Worm (Caenorhabditis elegans) whole organism, L2 larva: ENCODE data around the gene samt-1.
"Not testable (repeated sequence)": the region's sequence is repeated elsewhere in the genome, so short reads cannot be mapped to it uniquely, and the experiment has no call there.

Source experiments
- C34F6.9 ChIP-seq: fragments of 150-350 bp; optimal IDR thresholded peaks from 2 replicates; lab custom pipeline; 2014; ENCODE audit warnings: missing biosample characterization, missing genetic modification characterization
- F13H6.1 ChIP-seq: sonication (generic microtip); optimal IDR thresholded peaks from 2 replicates; lab custom pipeline; 2016; ENCODE audit warnings: missing genetic modification characterization, missing compliant biosample characterization
- R02D3.7 ChIP-seq: fragments of 150-350 bp; optimal IDR thresholded peaks from 2 replicates; lab custom pipeline; 2014; ENCODE audit warnings: missing biosample characterization, missing genetic modification characterization
- Y55F3AM.14 ChIP-seq: fragments of 200-800 bp; sonication (Bioruptor generic); optimal IDR thresholded peaks from 2 replicates; lab custom pipeline; 2018; ENCODE audit warnings: mild to moderate bottlenecking, missing genetic modification characterization, missing compliant biosample characterization
- ZK546.5 ChIP-seq: sonication (generic microtip); optimal IDR thresholded peaks from 2 replicates; lab custom pipeline; 2017; ENCODE audit warnings: missing biosample characterization, missing genetic modification characterization
- aly-2 ChIP-seq: fragments of 150-350 bp; optimal IDR thresholded peaks from 2 replicates; lab custom pipeline; 2014; ENCODE audit warnings: missing biosample characterization, missing genetic modification characterization
- ama-1 ChIP-seq: fragments of 150-350 bp; optimal IDR thresholded peaks from 2 replicates; lab custom pipeline; 2018; ENCODE audit warnings: inconsistent platforms
- blmp-1 ChIP-seq: sonication (generic microtip); optimal IDR thresholded peaks from 2 replicates; lab custom pipeline; 2017; ENCODE audit warnings: missing genetic modification characterization, mild to moderate bottlenecking, missing compliant biosample characterization, antibody characterized with exemption, moderate library complexity; ENCODE audit not compliant: insufficient read depth
- ceh-16 ChIP-seq: fragments of 150-350 bp; optimal IDR thresholded peaks from 2 replicates; lab custom pipeline; 2014; ENCODE audit warnings: missing biosample characterization, missing genetic modification characterization
- crh-2 ChIP-seq: sonication (generic microtip); optimal IDR thresholded peaks from 2 replicates; lab custom pipeline; 2017; ENCODE audit warnings: missing biosample characterization, missing genetic modification characterization
- dmd-4 ChIP-seq: sonication (generic microtip); optimal IDR thresholded peaks from 2 replicates; lab custom pipeline; 2017; ENCODE audit warnings: missing biosample characterization, missing genetic modification characterization
- egl-27 ChIP-seq: sonication (generic microtip); optimal IDR thresholded peaks from 3 replicates; lab custom pipeline; 2017; ENCODE audit warnings: missing biosample characterization, missing genetic modification reagents, missing genetic modification characterization
- elt-1 ChIP-seq: fragments of 150-350 bp; optimal IDR thresholded peaks from 2 replicates; lab custom pipeline; 2014; ENCODE audit warnings: missing biosample characterization, missing genetic modification characterization
- elt-3 ChIP-seq: sonication (generic microtip); optimal IDR thresholded peaks from 2 replicates; lab custom pipeline; 2017; ENCODE audit warnings: missing biosample characterization, missing genetic modification characterization
- fos-1 ChIP-seq: fragments of 150-350 bp; optimal IDR thresholded peaks from 2 replicates; lab custom pipeline; 2014; ENCODE audit warnings: missing biosample characterization, missing genetic modification characterization
- gmeb-1 ChIP-seq: fragments of 150-350 bp; optimal IDR thresholded peaks from 2 replicates; lab custom pipeline; 2014; ENCODE audit warnings: missing biosample characterization, missing genetic modification characterization
- lin-11 ChIP-seq: fragments of 150-350 bp; sonication (generic microtip); optimal IDR thresholded peaks from 2 replicates; lab custom pipeline; 2014; ENCODE audit warnings: missing biosample characterization, missing genetic modification characterization, inconsistent platforms, mixed read lengths
- lin-13 ChIP-seq: fragments of 150-350 bp; optimal IDR thresholded peaks from 2 replicates; lab custom pipeline; 2014; ENCODE audit warnings: missing biosample characterization, missing genetic modification reagents, missing genetic modification characterization
- lin-39 ChIP-seq: fragments of 150-350 bp; optimal IDR thresholded peaks from 2 replicates; lab custom pipeline; 2014; ENCODE audit warnings: missing biosample characterization, missing genetic modification reagents, missing genetic modification characterization
- lsy-2 ChIP-seq, 2 experiments: fragments of 150-350 bp in 1 of 2; sonication (generic microtip) in 1 of 2; optimal IDR thresholded peaks; 2 replicates each; lab custom pipeline; 2014 to 2017; ENCODE audit warnings: missing biosample characterization in 2 of 2, missing genetic modification characterization in 2 of 2
- mab-5 ChIP-seq: fragments of 150-350 bp; optimal IDR thresholded peaks from 2 replicates; lab custom pipeline; 2014; ENCODE audit warnings: missing biosample characterization, missing genetic modification characterization
- mbf-1 ChIP-seq: sonication (generic microtip); optimal IDR thresholded peaks from 2 replicates; lab custom pipeline; 2017; ENCODE audit warnings: missing biosample characterization, missing genetic modification characterization
- mdl-1 ChIP-seq, 2 experiments: fragments of 150-350 bp in 1 of 2; sonication (generic microtip) in 1 of 2; optimal IDR thresholded peaks; 2 replicates each; lab custom pipeline; 2017; ENCODE audit warnings: missing biosample characterization in 2 of 2, missing genetic modification characterization in 2 of 2
- nhr-10 ChIP-seq: sonication (generic microtip); optimal IDR thresholded peaks from 2 replicates; lab custom pipeline; 2017; ENCODE audit warnings: missing biosample characterization, missing genetic modification characterization
- nhr-11 ChIP-seq: fragments of 150-350 bp; optimal IDR thresholded peaks from 2 replicates; lab custom pipeline; 2014; ENCODE audit warnings: missing biosample characterization, missing genetic modification characterization
- nhr-12 ChIP-seq: fragments of 150-350 bp; optimal IDR thresholded peaks from 2 replicates; lab custom pipeline; 2014; ENCODE audit warnings: missing biosample characterization, missing genetic modification characterization
- nhr-129 ChIP-seq: fragments of 150-350 bp; optimal IDR thresholded peaks from 2 replicates; lab custom pipeline; 2014; ENCODE audit warnings: missing biosample characterization, missing genetic modification characterization
- nhr-21 ChIP-seq: fragments of 150-350 bp; optimal IDR thresholded peaks from 2 replicates; lab custom pipeline; 2014; ENCODE audit warnings: missing biosample characterization, missing genetic modification characterization
- nhr-23 ChIP-seq: fragments of 150-350 bp; optimal IDR thresholded peaks from 2 replicates; lab custom pipeline; 2014; ENCODE audit warnings: missing biosample characterization, missing genetic modification reagents, missing genetic modification characterization
- nhr-237 ChIP-seq: fragments of 150-350 bp; optimal IDR thresholded peaks from 2 replicates; lab custom pipeline; 2014; ENCODE audit warnings: missing biosample characterization, missing genetic modification characterization
- nhr-25 ChIP-seq: fragments of 150-350 bp; sonication (generic microtip); optimal IDR thresholded peaks from 3 replicates; lab custom pipeline; 2014; ENCODE audit warnings: missing biosample characterization, missing genetic modification characterization
- nhr-6 ChIP-seq: fragments of 150-350 bp; optimal IDR thresholded peaks from 2 replicates; lab custom pipeline; 2014; ENCODE audit warnings: missing biosample characterization, missing genetic modification characterization
- nhr-77 ChIP-seq: fragments of 150-350 bp; optimal IDR thresholded peaks from 2 replicates; lab custom pipeline; 2014; ENCODE audit warnings: missing biosample characterization, missing genetic modification characterization
- peb-1 ChIP-seq: fragments of 150-350 bp; optimal IDR thresholded peaks from 2 replicates; lab custom pipeline; 2014; ENCODE audit warnings: missing biosample characterization, missing genetic modification characterization
- sem-4 ChIP-seq: fragments of 150-350 bp; optimal IDR thresholded peaks from 2 replicates; lab custom pipeline; 2014; ENCODE audit warnings: missing biosample characterization, missing genetic modification reagents, missing genetic modification characterization
- skn-1 ChIP-seq: sonication (generic microtip); optimal IDR thresholded peaks from 2 replicates; lab custom pipeline; 2017; ENCODE audit warnings: missing biosample characterization, missing genetic modification characterization
- sma-3 ChIP-seq: sonication (generic microtip); optimal IDR thresholded peaks from 2 replicates; lab custom pipeline; 2016; ENCODE audit warnings: missing genetic modification reagents, missing genetic modification characterization, missing compliant biosample characterization
- sma-9 ChIP-seq, 2 experiments: fragments of 150-350 bp in 1 of 2; sonication (generic microtip) in 1 of 2; optimal IDR thresholded peaks; 2 replicates each; lab custom pipeline; 2014 to 2016; ENCODE audit warnings: missing genetic modification characterization in 2 of 2, mild to moderate bottlenecking in 1 of 2, missing biosample characterization in 1 of 2, missing compliant biosample characterization in 1 of 2, missing genetic modification reagents in 1 of 2, moderate library complexity in 1 of 2
- snpc-4 ChIP-seq: fragments of 150-350 bp; optimal IDR thresholded peaks from 2 replicates; lab custom pipeline; 2014; ENCODE audit warnings: missing biosample characterization, missing genetic modification characterization
- unc-39 ChIP-seq: fragments of 150-350 bp; optimal IDR thresholded peaks from 2 replicates; lab custom pipeline; 2014; ENCODE audit warnings: missing biosample characterization, missing genetic modification characterization
- unc-55 ChIP-seq: fragments of 150-350 bp; sonication (generic microtip); optimal IDR thresholded peaks from 3 replicates; lab custom pipeline; 2014; ENCODE audit warnings: missing biosample characterization, missing genetic modification reagents, missing genetic modification characterization
- unc-62 ChIP-seq: fragments of 150-350 bp; optimal IDR thresholded peaks from 2 replicates; lab custom pipeline; 2014; ENCODE audit warnings: missing biosample characterization, missing genetic modification reagents, missing genetic modification characterization
- zag-1 ChIP-seq: fragments of 150-350 bp; optimal IDR thresholded peaks from 2 replicates; lab custom pipeline; 2014; ENCODE audit warnings: missing biosample characterization, missing genetic modification characterization
- ztf-1 ChIP-seq: fragments of 200-800 bp; sonication (Bioruptor generic); conservative IDR thresholded peaks from 2 replicates; pipeline ENCODE4 v1.3.6; 2022; ENCODE audit warnings: missing genetic modification characterization, missing compliant biosample characterization
- ztf-11 ChIP-seq: sonication (generic microtip); optimal IDR thresholded peaks from 2 replicates; lab custom pipeline; 2017; ENCODE audit warnings: missing biosample characterization, missing genetic modification characterization
- ztf-4 ChIP-seq: fragments of 150-350 bp; optimal IDR thresholded peaks from 2 replicates; lab custom pipeline; 2014; ENCODE audit warnings: missing biosample characterization, missing genetic modification characterization

The samt-1 gene

DNA sequence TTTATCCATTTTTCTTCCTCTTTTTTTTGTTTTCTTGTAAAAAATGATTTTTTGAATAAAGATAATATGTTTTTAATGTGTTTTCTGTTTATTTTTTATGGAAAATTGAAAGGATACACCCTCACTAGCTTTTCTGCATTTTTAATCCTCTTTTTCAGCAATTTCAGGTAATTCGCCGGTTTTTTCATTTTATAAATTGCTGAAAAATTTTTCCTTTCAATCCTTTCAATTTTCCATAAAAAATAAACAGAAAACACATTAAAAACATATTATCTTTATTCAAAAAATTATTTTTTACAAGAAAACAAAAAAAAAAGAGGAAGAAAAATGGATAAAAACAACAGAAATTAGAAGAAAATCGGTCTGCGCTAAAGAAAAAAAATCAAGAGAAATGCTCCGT, 13.5 kb upstream of the samt-1 start, which contains the start of gene Y54G2A.50:
Gene Y54G2A.50, plus strand, starts transcription at position 301 of the 400 bp plus-strand sequence.
- TF ChIP-seq aly-2 (tag; lab: Kevin White, UChicago); mab-5 (tag; lab: Kevin White, UChicago); egl-27: not testable (repeated sequence)

DNA sequence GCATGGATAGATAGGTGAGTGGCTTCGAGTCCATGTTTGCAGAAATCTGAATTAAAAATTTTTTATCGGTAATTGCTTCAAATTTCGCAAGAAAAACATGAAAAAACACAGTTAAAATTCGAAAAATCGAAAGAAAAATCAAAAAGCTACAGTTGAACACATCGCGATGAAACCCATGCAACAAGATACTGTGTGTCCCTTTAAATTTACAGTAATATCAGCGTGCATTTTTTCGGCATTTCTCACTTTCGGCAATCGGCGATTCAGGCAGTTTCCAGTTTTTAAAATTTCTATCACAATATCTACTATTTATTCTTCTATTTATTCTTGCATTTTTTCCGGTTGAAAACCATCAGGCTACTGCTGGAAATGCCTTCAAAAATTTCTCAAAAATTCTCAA, 9.0 kb upstream of the samt-1 start, which contains the start of gene fbxc-45:
Gene fbxc-45, minus strand, starts transcription at position 48 of the 400 bp plus-strand sequence.
- TF ChIP-seq sma-9 (GFP tag; optimal IDR thresholded peaks at IDR 0.05; lab: Kevin White, UChicago) = no peak
- TF ChIP-seq sma-9 (tag; optimal IDR thresholded peaks at IDR 0.05; lab: Kevin White, UChicago) = no peak
- no peak for TF ChIP-seq nhr-77
- no peak for TF ChIP-seq crh-2

DNA sequence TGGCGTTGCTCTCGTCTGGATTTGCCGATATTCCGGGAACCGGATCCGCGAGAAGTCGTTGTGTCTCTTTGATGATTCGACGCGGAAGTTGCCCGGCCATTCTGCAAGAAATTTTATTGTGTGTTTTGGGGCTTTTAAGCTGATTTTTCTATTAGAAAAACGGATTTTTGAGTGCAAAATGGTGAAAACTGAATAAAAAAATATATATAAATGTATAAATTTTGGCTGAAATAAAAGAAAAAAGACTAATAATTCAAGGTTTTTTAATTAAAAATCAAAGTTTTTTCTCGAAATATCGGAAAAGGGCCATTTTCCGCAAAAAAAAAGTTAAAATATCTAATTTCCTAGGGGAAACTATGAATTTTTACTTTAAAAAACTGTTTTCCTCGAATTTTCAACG, 5.6 kb upstream of the samt-1 start, which contains the start of gene ubc-13:
Gene ubc-13, minus strand, starts transcription at position 101 of the 400 bp plus-strand sequence.
- TF ChIP-seq C34F6.9 (tag; lab: Kevin White, UChicago) (no peak), peb-1 (tag; lab: Kevin White, UChicago) (no peak), nhr-23 (tag; lab: Kevin White, UChicago) (no peak), blmp-1 (tag; lab: Kevin White, UChicago) (no peak)

DNA sequence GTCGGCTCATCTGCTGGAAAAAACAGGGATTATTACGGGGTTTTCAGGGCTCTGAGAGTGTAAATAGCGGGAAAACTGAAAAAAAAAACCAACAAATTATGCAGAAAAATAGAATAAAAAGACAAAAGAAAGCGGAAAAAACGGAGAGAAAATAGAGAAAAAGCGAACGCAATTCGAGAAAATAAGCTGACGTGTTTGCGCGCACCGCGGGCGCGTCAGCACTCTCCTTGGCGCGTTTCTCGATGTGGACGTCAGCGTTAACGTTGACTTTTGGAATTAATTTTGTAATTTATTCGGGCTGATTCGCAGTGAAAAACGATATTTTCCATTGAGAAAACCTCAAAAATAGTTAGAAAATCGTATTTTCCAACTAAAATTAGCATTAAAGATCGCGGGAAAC, 2.8 kb upstream of the samt-1 start, which contains the start of gene manf-1:
Gene manf-1, minus strand, starts transcription at position 13 of the 400 bp plus-strand sequence.
- TF ChIP-seq lin-13 (peak; percentile 78), sem-4 (peak; percentile 33), lsy-2 (tag; optimal IDR thresholded peaks at IDR 0.05; lab: Kevin White, UChicago) (peak; percentile 83 to 89), F13H6.1 (tag; lab: Kevin White, UChicago) (peak; percentile 57), fos-1 (tag; lab: Kevin White, UChicago) (peak; percentile 51), C34F6.9 (tag; lab: Kevin White, UChicago) (peak; percentile 91), zag-1 (tag; lab: Kevin White, UChicago) (no peak), nhr-6 (no peak), mab-5 (tag; lab: Kevin White, UChicago) (peak; percentile 53), gmeb-1 (tag; lab: Kevin White, UChicago) (peak; percentile 83), nhr-129 (tag; lab: Kevin White, UChicago) (peak; percentile 54), ceh-16 (tag; lab: Kevin White, UChicago) (peak; percentile 8), nhr-11 (no peak), ztf-11 (tag; lab: Kevin White, UChicago) (no peak), ZK546.5 (tag; lab: Kevin White, UChicago) (no peak), nhr-21 (tag; lab: Kevin White, UChicago) (peak; percentile 50), nhr-23 (tag; lab: Kevin White, UChicago) (no peak), nhr-10 (no peak), sma-3 (peak; percentile 28), nhr-25 (tag; lab: Kevin White, UChicago) (peak; percentile 59), peb-1 (tag; lab: Kevin White, UChicago) (no peak), ztf-1 (GFP tag; lab: Robert Waterston, UW) (no peak), snpc-4 (tag; lab: Kevin White, UChicago) (no peak), aly-2 (tag; lab: Kevin White, UChicago) (no peak), nhr-237 (no peak), nhr-77 (no peak), lin-11 (peak; percentile 72), mdl-1 (tag; optimal IDR thresholded peaks at IDR 0.05; lab: Kevin White, UChicago) (no peak), egl-27 (no peak), lin-39 (tag; lab: Kevin White, UChicago) (no peak), unc-55 (peak; percentile 83), Y55F3AM.14 (GFP tag; lab: Kevin White, UChicago) (no peak), blmp-1 (tag; lab: Kevin White, UChicago) (no peak), elt-3 (no peak), elt-1 (tag; lab: Kevin White, UChicago) (no peak), R02D3.7 (tag; lab: Kevin White, UChicago) (peak; percentile 7), unc-62 (GFP tag; lab: Kevin White, UChicago) (no peak), ztf-4 (tag; lab: Kevin White, UChicago) (no peak), nhr-12 (tag; lab: Kevin White, UChicago) (no peak), dmd-4 (tag; lab: Kevin White, UChicago) (no peak), sma-9 (GFP tag; optimal IDR thresholded peaks at IDR 0.05; lab: Kevin White, UChicago) (peak; percentile 43), sma-9 (tag; optimal IDR thresholded peaks at IDR 0.05; lab: Kevin White, UChicago) (no peak), crh-2 (peak; percentile 76), ama-1 (peak; percentile 8), skn-1 (peak; percentile 14), unc-39 (tag; lab: Kevin White, UChicago) (no peak), mbf-1 (tag; lab: Kevin White, UChicago) (no peak)
